Worm (Caenorhabditis elegans): ENCODE data around the gene R09H10.6.
"Not testable (repeated sequence)": the region's sequence is repeated elsewhere in the genome, so short reads cannot be mapped to it uniquely, and the experiment has no call there.

Gene R09H10.6

ce11 chrIV:10638977-10639376 lies 30.6 kb downstream of the R09H10.6 start, which contains the start of gene F56C4.2:
F56C4.2 (plus strand) TSS chrIV:10639277.
- TF ChIP-seq attf-4 (tag; optimal IDR thresholded peaks at IDR 0.05) (no peak), aha-1 (tag) (peak; percentile 65), nhr-25 (tag; optimal IDR thresholded peaks at IDR 0.05; ENCODE audit: borderline replicate concordance, insufficient read depth) (no peak)

- TF ChIP-seq nhr-111 (GFP tag; optimal IDR thresholded peaks at IDR 0.05); nhr-76 (tag; optimal IDR thresholded peaks at IDR 0.05); nhr-77 (tag; optimal IDR thresholded peaks at IDR 0.05): not testable (repeated sequence)
Measured at ce11 chrIV:10654047-10654446, 45.7 kb downstream of the R09H10.6 start, which contains the start of gene glb-19. glb-19 (minus strand) TSS chrIV:10654147.

DNA sequence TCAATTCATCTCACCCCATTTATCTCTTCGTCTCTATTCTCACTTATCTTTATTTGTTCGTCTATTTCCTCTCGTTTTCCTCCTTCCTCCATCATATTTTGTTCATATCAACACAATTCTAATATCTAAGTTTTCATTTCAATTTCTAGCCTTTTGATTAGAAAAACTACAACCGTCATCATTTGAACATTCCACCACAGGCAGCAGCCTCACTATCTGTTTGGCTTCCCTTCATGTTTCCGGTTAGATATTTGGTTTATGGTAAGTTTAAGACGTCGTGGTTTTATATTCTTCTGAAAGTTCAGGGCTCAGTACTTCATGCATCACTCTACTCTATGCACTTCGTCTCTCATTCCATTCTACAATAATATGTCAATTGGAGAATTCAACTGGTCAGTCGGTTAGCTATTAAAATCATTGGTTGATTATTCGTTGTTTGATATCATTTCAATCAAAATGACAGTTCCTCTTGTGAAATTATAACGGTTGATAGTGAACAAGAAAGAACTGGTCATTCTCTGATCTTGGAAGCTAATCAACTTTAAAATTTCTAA lies 48.5 kb downstream of the R09H10.6 start, which contains the start of gene K08C7.1:
K08C7.1 (plus strand) TSS at position 43 of the 554 bp plus-strand sequence.
- TF ChIP-seq pqm-1 (tag; optimal IDR thresholded peaks at IDR 0.05) (peak; percentile 80), dve-1 (tag; optimal IDR thresholded peaks at IDR 0.05; ENCODE audit: insufficient read depth) (peak; percentile 35), fkh-10 (GFP tag; optimal IDR thresholded peaks at IDR 0.05) (no peak), mdl-1 (tag; optimal IDR thresholded peaks at IDR 0.05) (no peak), duxl-1 (tag; optimal IDR thresholded peaks at IDR 0.05; ENCODE audit: poor library complexity) (no peak), mxl-3 (GFP tag; optimal IDR thresholded peaks at IDR 0.05) (no peak), nhr-6 (tag; optimal IDR thresholded peaks at IDR 0.05) (no peak), zag-1 (tag; optimal IDR thresholded peaks at IDR 0.05) (no peak), unc-62 (GFP tag; optimal IDR thresholded peaks at IDR 0.05 in 1 of 2) (peak in 1 of 2 experiments; percentile 89), unc-62 (tag; optimal IDR thresholded peaks at IDR 0.05) (no peak), daf-16 (GFP tag; optimal IDR thresholded peaks at IDR 0.05) (no peak), daf-16 (tag; optimal IDR thresholded peaks at IDR 0.05) (peak; percentile 48), F10B5.3 (tag; optimal IDR thresholded peaks at IDR 0.05) (no peak), Y5F2A.4 (GFP tag; optimal IDR thresholded peaks at IDR 0.05) (no peak), dmd-6 (GFP tag; IDR thresholded peaks at IDR 0.05) (peak; percentile 44; the same call in 1 of the 2 replicates), gei-8 (GFP tag; optimal IDR thresholded peaks at IDR 0.05) (no peak), tra-1 (GFP tag; IDR thresholded peaks at IDR 0.05) (no peak), F26F4.8 (GFP tag; conservative IDR thresholded peaks at IDR 0.05) (no peak), hlh-11 (tag; optimal IDR thresholded peaks at IDR 0.05) (peak; percentile 18), ZK546.5 (tag; optimal IDR thresholded peaks at IDR 0.05) (no peak), nhr-28 (tag; optimal IDR thresholded peaks at IDR 0.05) (peak; percentile 40), nhr-77 (tag; optimal IDR thresholded peaks at IDR 0.05) (peak; percentile 21)

DNA sequence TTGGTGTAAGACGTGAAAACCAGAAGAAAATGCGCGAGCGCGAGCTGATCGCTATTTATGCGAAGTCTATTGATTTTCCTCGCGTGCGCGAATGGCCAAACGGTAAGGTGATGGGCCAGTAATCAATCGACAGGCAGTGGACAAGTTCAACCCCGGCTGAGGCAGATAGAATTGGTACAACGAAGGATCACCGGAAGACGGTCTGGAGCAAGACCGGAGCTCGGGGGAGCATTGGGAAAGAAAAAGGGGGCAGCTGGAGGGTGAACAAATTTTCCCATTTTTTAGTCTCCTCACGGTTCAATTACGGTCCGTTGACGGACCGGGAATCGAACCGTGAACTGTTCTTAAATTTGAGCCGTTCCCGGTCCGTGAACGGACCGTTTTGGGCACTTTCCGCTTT lies 50.0 kb downstream of the R09H10.6 start:
- TF ChIP-seq Y105C5A.15 (GFP tag; IDR thresholded peaks at IDR 0.05) (peak; percentile 80), saeg-2 (GFP tag; IDR thresholded peaks at IDR 0.05) (0 out of 2 replicates have a peak, but pooled peaks have one; percentile 35), mdt-29 (GFP tag; IDR thresholded peaks at IDR 0.05) (0 out of 2 replicates have a peak, but pooled peaks have one; percentile 37), snpc-1.2 (GFP tag; IDR thresholded peaks at IDR 0.05) (peak; percentile 94), ctbp-1 (GFP tag; IDR thresholded peaks at IDR 0.05) (peak; percentile 78), F44E2.7 (GFP tag; IDR thresholded peaks at IDR 0.05) (peak; percentile 83; the same call in 1 of the 2 replicates), php-3 (GFP tag; IDR thresholded peaks at IDR 0.05) (0 out of 2 replicates have a peak, but pooled peaks have one; percentile 42), nhr-41 (GFP tag; IDR thresholded peaks at IDR 0.05) (peak; percentile 80; the same call in 1 of the 2 replicates), dmd-6 (GFP tag; IDR thresholded peaks at IDR 0.05) (0 out of 2 replicates have a peak, but pooled peaks have one; percentile 13), mxl-2 (GFP tag; conservative IDR thresholded peaks at IDR 0.05) (peak; percentile 51; the same call in 1 of the 2 replicates), D1046.2 (GFP tag; IDR thresholded peaks at IDR 0.05) (0 out of 2 replicates have a peak, but pooled peaks have one; percentile 70), dmd-8 (GFP tag; IDR thresholded peaks at IDR 0.05) (peak; percentile 97), lim-7 (GFP tag; IDR thresholded peaks at IDR 0.05) (peak; percentile 71), lin-1 (GFP tag; IDR thresholded peaks at IDR 0.05) (0 out of 2 replicates have a peak, but pooled peaks have one; percentile 40), pha-4 (GFP tag; IDR thresholded peaks at IDR 0.05) (peak; percentile 61; the same call in 1 of the 2 replicates), F26F4.8 (GFP tag; conservative IDR thresholded peaks at IDR 0.05) (peak; percentile 83), Y48G9A.11 (GFP tag; IDR thresholded peaks at IDR 0.05) (peak; percentile 65), madf-5 (GFP tag; IDR thresholded peaks at IDR 0.05) (0 out of 4 replicates have a peak, but pooled peaks of 1 of the 2 experiments have one; percentile 42), ceh-44 (GFP tag; IDR thresholded peaks at IDR 0.05) (peak; percentile 71), arid-1 (GFP tag; conservative IDR thresholded peaks at IDR 0.05) (peak; percentile 85)
- TF ChIP-seq pha-4 (tag; optimal IDR thresholded peaks at IDR 0.05) = not testable (repeated sequence)
